Fruit fly (Drosophila melanogaster): Measurements from ENCODE around the gene Trpgamma.

dm6 chr2L:16710677-16711076 lies 34.2 kb upstream of the Trpgamma start:
- TF ChIP-seq CG12768 (GFP tag; optimal IDR thresholded peaks at IDR 0.05), result no peak
- no peak for TF ChIP-seq bab1 (GFP tag; optimal IDR thresholded peaks at IDR 0.05)
- no peak for TF ChIP-seq pad (GFP tag; optimal IDR thresholded peaks at IDR 0.05)
- TF ChIP-seq toe (GFP tag; optimal IDR thresholded peaks at IDR 0.05), result no peak
